Worm (Caenorhabditis elegans) whole organism, L4 larva: ENCODE results near the gene chil-21.
"Not testable (repeated sequence)": the region's sequence is repeated elsewhere in the genome, so short reads cannot be mapped to it uniquely, and the experiment has no call there.

Source experiments
- D1046.2 ChIP-seq: fragments of 200-800 bp; sonication (Bioruptor generic); IDR thresholded peaks from 2 replicates; pipeline ENCODE4 v1.3.6; 2022; ENCODE audit warnings: missing genetic modification characterization, missing compliant biosample characterization
- F10B5.3 ChIP-seq: sonication (generic microtip); optimal IDR thresholded peaks from 2 replicates; lab custom pipeline; 2016; ENCODE audit warnings: mild to moderate bottlenecking, missing genetic modification characterization, missing compliant biosample characterization
- F26F4.8 ChIP-seq: fragments of 200-800 bp; sonication (Bioruptor generic); conservative IDR thresholded peaks from 2 replicates; pipeline ENCODE4 v1.3.6; 2022; ENCODE audit warnings: missing genetic modification characterization, missing compliant biosample characterization
- T20F7.1 ChIP-seq: fragments of 200-800 bp; sonication (Bioruptor generic); optimal IDR thresholded peaks from 2 replicates; lab custom pipeline; 2018; ENCODE audit warnings: mild to moderate bottlenecking, missing genetic modification characterization, missing compliant biosample characterization
- Y5F2A.4 ChIP-seq: fragments of 200-800 bp; sonication (Bioruptor generic); optimal IDR thresholded peaks from 2 replicates; lab custom pipeline; 2018; ENCODE audit warnings: mild to moderate bottlenecking, missing genetic modification characterization, missing compliant biosample characterization
- aha-1 ChIP-seq: fragments of 150-350 bp; peaks from one replicate; lab custom pipeline; 2014; ENCODE audit warnings: missing biosample characterization, missing genetic modification characterization
- arid-1 ChIP-seq: fragments of 200-800 bp; sonication (Bioruptor generic); conservative IDR thresholded peaks from 2 replicates; pipeline ENCODE4 v1.3.6; 2022; ENCODE audit warnings: missing genetic modification reagents, missing genetic modification characterization, missing compliant biosample characterization
- ceh-32 ChIP-seq: sonication (generic microtip); optimal IDR thresholded peaks from 2 replicates; lab custom pipeline; 2016; ENCODE audit warnings: mild to moderate bottlenecking, missing genetic modification characterization, missing compliant biosample characterization; ENCODE audit not compliant: poor library complexity
- daf-16 ChIP-seq, 3 experiments: sonication (generic microtip); optimal IDR thresholded peaks; 2 replicates each; lab custom pipeline; 2016 to 2017; ENCODE audit warnings: missing genetic modification characterization in 3 of 3, missing genetic modification reagents in 3 of 3, mild to moderate bottlenecking in 2 of 3, missing compliant biosample characterization in 2 of 3, missing biosample characterization in 1 of 3, moderate library complexity in 1 of 3
- daf-19 ChIP-seq: fragments of 200-800 bp; sonication (Bioruptor generic); conservative IDR thresholded peaks from 2 replicates; pipeline ENCODE4 v1.3.6; 2022; ENCODE audit warnings: missing genetic modification characterization, missing compliant biosample characterization
- dve-1 ChIP-seq: sonication (generic microtip); optimal IDR thresholded peaks from 2 replicates; lab custom pipeline; 2017; ENCODE audit warnings: antibody characterized with exemption, mild to moderate bottlenecking, missing genetic modification characterization, missing compliant biosample characterization; ENCODE audit not compliant: insufficient read depth
- egl-43 ChIP-seq: fragments of 200-800 bp; sonication (Bioruptor generic); IDR thresholded peaks from 2 replicates; pipeline ENCODE4 v1.3.6; 2022; ENCODE audit warnings: missing genetic modification reagents, missing genetic modification characterization, missing compliant biosample characterization
- hlh-11 ChIP-seq: fragments of 200-800 bp; sonication (Bioruptor generic); optimal IDR thresholded peaks from 2 replicates; lab custom pipeline; 2018; ENCODE audit warnings: mild to moderate bottlenecking, missing genetic modification characterization, missing compliant biosample characterization
- hlh-30 ChIP-seq: sonication (generic microtip); optimal IDR thresholded peaks from 2 replicates; lab custom pipeline; 2017; ENCODE audit warnings: antibody characterized with exemption, mild to moderate bottlenecking, missing genetic modification characterization, missing compliant biosample characterization; ENCODE audit not compliant: insufficient read depth
- jun-1 ChIP-seq: fragments of 150-350 bp; optimal IDR thresholded peaks from 2 replicates; lab custom pipeline; 2014; ENCODE audit warnings: missing biosample characterization, missing genetic modification reagents, missing genetic modification characterization
- lin-1 ChIP-seq: fragments of 200-800 bp; sonication (Bioruptor generic); IDR thresholded peaks from 2 replicates; pipeline ENCODE4 v1.3.6; 2022; ENCODE audit warnings: missing genetic modification reagents, missing genetic modification characterization, missing compliant biosample characterization
- lin-13 ChIP-seq: fragments of 150-350 bp; optimal IDR thresholded peaks from 2 replicates; lab custom pipeline; 2014; ENCODE audit warnings: missing biosample characterization, missing genetic modification reagents, missing genetic modification characterization
- lir-3 ChIP-seq: sonication (generic microtip); optimal IDR thresholded peaks from 2 replicates; lab custom pipeline; 2016; ENCODE audit warnings: mild to moderate bottlenecking, missing genetic modification characterization, missing compliant biosample characterization
- lsy-2 ChIP-seq, 2 experiments: fragments of 150-350 bp in 1 of 2; sonication (generic microtip) in 1 of 2; optimal IDR thresholded peaks; 2 replicates each; lab custom pipeline; 2014 to 2017; ENCODE audit warnings: missing biosample characterization in 2 of 2, missing genetic modification characterization in 2 of 2
- madf-9 ChIP-seq: fragments of 200-800 bp; sonication (Bioruptor generic); conservative IDR thresholded peaks from 2 replicates; pipeline ENCODE4 v1.3.6; 2022; ENCODE audit warnings: missing genetic modification reagents, missing genetic modification characterization, missing compliant biosample characterization
- mdl-1 ChIP-seq, 2 experiments: fragments of 150-350 bp in 1 of 2; sonication (generic microtip) in 1 of 2; optimal IDR thresholded peaks; 2 replicates each; lab custom pipeline; 2014 to 2017; ENCODE audit warnings: missing biosample characterization in 2 of 2, missing genetic modification characterization in 2 of 2
- mdt-29 ChIP-seq: fragments of 200-800 bp; sonication (Bioruptor generic); IDR thresholded peaks from 2 replicates; pipeline ENCODE4 v1.3.6; 2022; ENCODE audit warnings: missing genetic modification reagents, missing genetic modification characterization, missing compliant biosample characterization
- mep-1 ChIP-seq: fragments of 150-350 bp; sonication (generic microtip); optimal IDR thresholded peaks from 3 replicates; lab custom pipeline; 2014; ENCODE audit warnings: missing biosample characterization, missing genetic modification characterization
- nhr-10 ChIP-seq: fragments of 150-350 bp; optimal IDR thresholded peaks from 2 replicates; lab custom pipeline; 2014; ENCODE audit warnings: missing biosample characterization, missing genetic modification characterization
- nhr-102 ChIP-seq: sonication (generic microtip); optimal IDR thresholded peaks from 2 replicates; lab custom pipeline; 2016; ENCODE audit warnings: mild to moderate bottlenecking, missing genetic modification characterization, moderate library complexity, missing compliant biosample characterization
- nhr-11 ChIP-seq: fragments of 150-350 bp; optimal IDR thresholded peaks from 2 replicates; lab custom pipeline; 2014; ENCODE audit warnings: missing biosample characterization, missing genetic modification characterization
- nhr-111 ChIP-seq: fragments of 200-800 bp; sonication (Bioruptor generic); optimal IDR thresholded peaks from 2 replicates; lab custom pipeline; 2018; ENCODE audit warnings: mild to moderate bottlenecking, missing genetic modification characterization, missing compliant biosample characterization
- nhr-28 ChIP-seq: fragments of 150-350 bp; optimal IDR thresholded peaks from 2 replicates; lab custom pipeline; 2014; ENCODE audit warnings: missing biosample characterization, missing genetic modification characterization
- nhr-48 ChIP-seq: sonication (generic microtip); optimal IDR thresholded peaks from 2 replicates; lab custom pipeline; 2016; ENCODE audit warnings: mild to moderate bottlenecking, missing genetic modification characterization, missing compliant biosample characterization
- nhr-6 ChIP-seq: fragments of 150-350 bp; optimal IDR thresholded peaks from 2 replicates; lab custom pipeline; 2014; ENCODE audit warnings: missing biosample characterization, missing genetic modification characterization
- nhr-77 ChIP-seq: fragments of 150-350 bp; optimal IDR thresholded peaks from 2 replicates; lab custom pipeline; 2014; ENCODE audit warnings: missing biosample characterization, missing genetic modification characterization
- pha-4 ChIP-seq, 2 experiments: fragments of 150-350 bp in 1 of 2; fragments of 200-800 bp in 1 of 2; sonication (Bioruptor generic) in 1 of 2; IDR thresholded peaks in 1 of 2; optimal IDR thresholded peaks in 1 of 2; 2 replicates each; pipeline versions ENCODE4 v1.3.6 to Lab custom; 2014 to 2022; ENCODE audit warnings: missing genetic modification characterization in 2 of 2, missing genetic modification reagents in 2 of 2, missing biosample characterization in 1 of 2, missing compliant biosample characterization in 1 of 2
- php-3 ChIP-seq: fragments of 200-800 bp; sonication (Bioruptor generic); IDR thresholded peaks from 2 replicates; pipeline ENCODE4 v1.3.6; 2022; ENCODE audit warnings: missing genetic modification reagents, missing genetic modification characterization, missing compliant biosample characterization
- pqm-1 ChIP-seq: sonication (generic microtip); optimal IDR thresholded peaks from 2 replicates; lab custom pipeline; 2017; ENCODE audit warnings: missing biosample characterization, missing genetic modification characterization
- saeg-2 ChIP-seq: fragments of 200-800 bp; sonication (Bioruptor generic); IDR thresholded peaks from 2 replicates; pipeline ENCODE4 v1.3.6; 2022; ENCODE audit warnings: missing genetic modification reagents, missing genetic modification characterization, missing compliant biosample characterization
- sdz-12 ChIP-seq: fragments of 200-800 bp; sonication (Bioruptor generic); optimal IDR thresholded peaks from 2 replicates; lab custom pipeline; 2018; ENCODE audit warnings: mild to moderate bottlenecking, missing genetic modification characterization, missing compliant biosample characterization
- set-16 ChIP-seq: fragments of 200-800 bp; sonication (Bioruptor generic); IDR thresholded peaks from 2 replicates; pipeline ENCODE4 v1.3.6; 2022; ENCODE audit warnings: missing genetic modification reagents, missing genetic modification characterization, missing compliant biosample characterization
- snpc-1.2 ChIP-seq: fragments of 200-800 bp; sonication (Bioruptor generic); IDR thresholded peaks from 2 replicates; pipeline ENCODE4 v1.3.6; 2022; ENCODE audit warnings: missing genetic modification reagents, missing genetic modification characterization, missing compliant biosample characterization
- spr-1 ChIP-seq: sonication (generic microtip); optimal IDR thresholded peaks from 2 replicates; lab custom pipeline; 2016; ENCODE audit warnings: mild to moderate bottlenecking, missing genetic modification characterization, missing compliant biosample characterization
- tag-97 ChIP-seq: fragments of 200-800 bp; sonication (Bioruptor generic); IDR thresholded peaks from 2 replicates; pipeline ENCODE4 v1.3.6; 2022; ENCODE audit warnings: missing genetic modification characterization, missing compliant biosample characterization
- tra-1 ChIP-seq: fragments of 200-800 bp; sonication (Bioruptor generic); IDR thresholded peaks from 2 replicates; pipeline ENCODE4 v1.3.6; 2022; ENCODE audit warnings: missing genetic modification reagents, missing genetic modification characterization, missing compliant biosample characterization
- unc-39 ChIP-seq: sonication (generic microtip); optimal IDR thresholded peaks from 2 replicates; lab custom pipeline; 2017; ENCODE audit warnings: missing biosample characterization, missing genetic modification characterization
- unc-62 ChIP-seq, 3 experiments: fragments of 150-350 bp in 1 of 3; sonication (generic microtip); optimal IDR thresholded peaks in 2 of 3; peaks in 1 of 3; 1 replicate in 1 of 3; 2 replicates in 2 of 3; lab custom pipeline; 2014 to 2017; ENCODE audit warnings: missing biosample characterization in 3 of 3, missing genetic modification characterization in 3 of 3, missing genetic modification reagents in 3 of 3, missing genotype in 1 of 3
- vab-7 ChIP-seq: fragments of 200-800 bp; sonication (Bioruptor generic); IDR thresholded peaks from 2 replicates; pipeline ENCODE4 v1.3.6; 2022; ENCODE audit warnings: missing genetic modification reagents, missing genetic modification characterization, missing compliant biosample characterization
- zip-2 ChIP-seq: fragments of 150-350 bp; optimal IDR thresholded peaks from 2 replicates; lab custom pipeline; 2014; ENCODE audit warnings: missing biosample characterization, missing genetic modification characterization

Gene chil-21

ce11 chrII:9461881-9462280 lies at the start of gene chil-21:
Gene chil-21 (minus strand): TSS chrII:9461981.
- TF ChIP-seq lsy-2 (tag; optimal IDR thresholded peaks at IDR 0.05; lab: Kevin White, UChicago); zip-2; D1046.2 (GFP tag; lab: Robert Waterston, UW): not testable (repeated sequence)

DNA sequence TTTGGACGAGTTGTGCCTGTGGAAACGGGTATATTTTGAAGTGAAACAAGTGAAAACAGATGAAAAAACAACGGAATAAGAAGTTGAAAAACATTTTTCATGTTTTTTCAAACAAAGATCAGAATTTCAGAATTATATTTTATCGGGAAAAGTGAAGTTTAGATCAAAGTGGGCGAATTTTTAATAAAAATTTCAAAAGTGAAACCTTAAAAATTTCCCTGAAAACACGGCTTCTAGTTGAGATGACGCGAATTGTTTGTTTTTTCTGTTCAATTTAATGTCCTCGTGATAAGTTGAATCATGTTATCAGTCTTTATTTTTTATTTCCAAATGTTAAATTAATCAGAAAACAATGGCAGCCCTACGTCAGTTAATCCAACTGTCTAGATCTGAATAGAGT lies 45.4 kb upstream of the chil-21 start, which contains the start of gene gcy-3:
Gene gcy-3, minus strand, starts transcription at position 101 of the 400 bp plus-strand sequence.
- TF ChIP-seq unc-62 (GFP tag; optimal IDR thresholded peaks at IDR 0.05 in 1 of 2; lab: Kevin White, UChicago), result peak in 1 of 2 experiments; percentile 35
- TF ChIP-seq unc-62 (tag; optimal IDR thresholded peaks at IDR 0.05; lab: Kevin White, UChicago), result no peak
- TF ChIP-seq set-16 (GFP tag; lab: Robert Waterston, UW), result no peak

DNA sequence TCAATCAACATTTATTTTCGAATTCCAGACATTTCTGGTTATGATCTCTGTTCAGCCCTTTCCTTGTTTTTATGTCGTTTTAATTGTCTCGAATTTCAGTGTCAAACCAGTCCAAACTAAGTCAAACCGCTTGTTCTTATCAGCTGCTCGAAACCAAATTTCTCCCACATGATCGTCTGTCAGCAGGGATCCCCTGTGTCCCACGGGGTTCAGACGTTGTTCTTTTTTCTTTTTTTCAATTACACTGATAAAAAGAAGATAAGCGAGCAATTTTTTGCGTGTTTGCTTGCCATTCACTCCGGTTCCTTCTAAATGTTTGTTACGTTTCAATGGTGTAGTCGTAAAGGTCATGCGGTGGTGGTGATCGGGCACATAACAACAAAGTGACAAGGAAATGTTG lies 40.2 kb upstream of the chil-21 start:
- peak; percentile 66 for TF ChIP-seq nhr-48
- no peak for TF ChIP-seq lin-13 (GFP tag; lab: Kevin White, UChicago)
- no peak for TF ChIP-seq pha-4 (GFP tag; IDR thresholded peaks at IDR 0.05; lab: Robert Waterston, UW)
- no peak for TF ChIP-seq pha-4 (tag; optimal IDR thresholded peaks at IDR 0.05; lab: Kevin White, UChicago)
- TF ChIP-seq nhr-6 (tag; lab: Kevin White, UChicago), result peak; percentile 91
- peak; percentile 68 for TF ChIP-seq nhr-77
- TF ChIP-seq F26F4.8 (GFP tag; lab: Robert Waterston, UW), result no peak
- TF ChIP-seq jun-1 (tag; lab: Kevin White, UChicago), result no peak
- no peak for TF ChIP-seq tag-97 (GFP tag; lab: Robert Waterston, UW)
- TF ChIP-seq nhr-102 (tag; lab: Kevin White, UChicago), result peak; percentile 63
- TF ChIP-seq egl-43, result no peak
- TF ChIP-seq mdt-29 (GFP tag; lab: Robert Waterston, UW), result peak; percentile 61; the same call in 1 of the 2 replicates
- peak; percentile 72 for TF ChIP-seq nhr-11
- peak; percentile 35 for TF ChIP-seq aha-1 (tag; lab: Kevin White, UChicago)
- TF ChIP-seq vab-7 (GFP tag; lab: Robert Waterston, UW), result no peak
- TF ChIP-seq pqm-1 (tag; lab: Kevin White, UChicago), result peak; percentile 23
- peak; percentile 71 for TF ChIP-seq nhr-28 (tag; lab: Kevin White, UChicago)
- TF ChIP-seq mep-1 (tag; lab: Kevin White, UChicago), result no peak
- 0 out of 2 replicates have a peak, but pooled peaks have one; percentile 30 for TF ChIP-seq saeg-2
- no peak for TF ChIP-seq daf-19
- no peak for TF ChIP-seq snpc-1.2 (GFP tag; lab: Robert Waterston, UW)
- peak; percentile 74 for TF ChIP-seq php-3 (GFP tag; lab: Robert Waterston, UW)
- TF ChIP-seq tra-1 (GFP tag; lab: Robert Waterston, UW), result peak; percentile 81
- TF ChIP-seq spr-1 (tag; lab: Kevin White, UChicago), result no peak
- no peak for TF ChIP-seq nhr-111 (GFP tag; lab: Kevin White, UChicago)
- peak; percentile 12 for TF ChIP-seq T20F7.1 (GFP tag; lab: Kevin White, UChicago)
- TF ChIP-seq mdl-1 (tag; optimal IDR thresholded peaks at IDR 0.05; lab: Kevin White, UChicago), result no peak
- peak; percentile 57 for TF ChIP-seq lin-1 (GFP tag; lab: Robert Waterston, UW)
- no peak for TF ChIP-seq daf-16 (GFP tag; optimal IDR thresholded peaks at IDR 0.05; lab: Kevin White, UChicago)
- peak; percentile 83 for TF ChIP-seq daf-16 (tag; optimal IDR thresholded peaks at IDR 0.05; lab: Kevin White, UChicago)
- peak; percentile 60 for TF ChIP-seq nhr-10 (tag; lab: Kevin White, UChicago)
- TF ChIP-seq madf-9, result no peak
- TF ChIP-seq Y5F2A.4 (GFP tag; lab: Kevin White, UChicago), result no peak
- peak; percentile 85 for TF ChIP-seq hlh-30 (tag; lab: Kevin White, UChicago)
- no peak for TF ChIP-seq sdz-12
- TF ChIP-seq unc-39 (tag; lab: Kevin White, UChicago), result no peak
- no peak for TF ChIP-seq lir-3 (tag; lab: Kevin White, UChicago)
- peak in 1 of 2 experiments; percentile 55 for TF ChIP-seq unc-62 (GFP tag; optimal IDR thresholded peaks at IDR 0.05 in 1 of 2; lab: Kevin White, UChicago)
- no peak for TF ChIP-seq unc-62 (tag; optimal IDR thresholded peaks at IDR 0.05; lab: Kevin White, UChicago)
- TF ChIP-seq ceh-32 (tag; lab: Kevin White, UChicago), result no peak
- TF ChIP-seq hlh-11, result peak; percentile 87
- TF ChIP-seq F10B5.3 (tag; lab: Kevin White, UChicago), result no peak
- TF ChIP-seq arid-1 (GFP tag; lab: Robert Waterston, UW), result no peak
- peak; percentile 91 for TF ChIP-seq dve-1 (tag; lab: Kevin White, UChicago)
